Worm (Caenorhabditis elegans) whole organism, L4/young adult: ENCODE measurements around the gene ncs-1.

ENCODE experiments used
- W03F9.2 ChIP-seq: fragments of 150-350 bp; optimal IDR thresholded peaks from 2 replicates; lab custom pipeline; 2014; ENCODE audit warnings: missing biosample characterization, missing genetic modification characterization
- dao-5 ChIP-seq: sonication (generic microtip); optimal IDR thresholded peaks from 2 replicates; lab custom pipeline; 2016; ENCODE audit warnings: missing genotype, missing genetic modification characterization, moderate library complexity, missing compliant biosample characterization
- him-1 ChIP-seq: sonication (generic microtip); optimal IDR thresholded peaks from 2 replicates; lab custom pipeline; 2016; ENCODE audit warnings: missing genotype, missing genetic modification reagents, missing genetic modification characterization, missing compliant biosample characterization

Gene ncs-1

ce11 chrX:963171-963570 lies at the start of gene ncs-1:
TSS of gene ncs-1 (minus strand) at chrX:963271.
- TF ChIP-seq W03F9.2 (no peak), him-1 (no peak), dao-5 (tag; lab: Kevin White, UChicago) (no peak)

ce11 chrX:1012385-1012866 lies 49.4 kb upstream of the ncs-1 start:
- TF ChIP-seq dao-5 (tag; lab: Kevin White, UChicago) (no peak), W03F9.2 (no peak), him-1 (no peak)

- TF ChIP-seq dao-5 (tag; lab: Kevin White, UChicago) (no peak), him-1 (no peak), W03F9.2 (no peak)
Observed at ce11 chrX:1010627-1011452, 47.8 kb upstream of the ncs-1 start.

- no peak for TF ChIP-seq him-1
- no peak for TF ChIP-seq dao-5 (tag; lab: Kevin White, UChicago)
- TF ChIP-seq W03F9.2: no peak
Observed at ce11 chrX:1009512-1009911, 46.4 kb upstream of the ncs-1 start.

DNA sequence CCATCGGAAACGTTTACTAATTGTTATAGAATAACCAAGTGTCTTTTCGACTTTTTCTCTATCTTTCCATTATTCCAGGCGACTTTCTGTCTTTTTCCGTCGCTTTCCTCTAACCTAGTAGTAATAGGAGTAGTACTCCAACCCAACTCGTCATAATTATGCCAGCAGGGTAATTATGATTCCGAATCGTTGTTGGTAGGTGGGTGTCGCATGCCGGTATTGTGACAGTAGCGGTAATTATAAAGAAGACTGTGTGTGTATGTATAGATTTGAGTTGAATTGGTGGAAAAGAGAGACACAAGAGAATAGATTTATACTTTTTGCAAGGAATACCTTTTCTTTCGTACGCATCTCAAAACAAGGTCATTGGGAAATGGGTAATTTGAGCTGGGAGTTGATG lies 42.0 kb upstream of the ncs-1 start:
- TF ChIP-seq dao-5 (tag; lab: Kevin White, UChicago) (no peak), W03F9.2 (no peak), him-1 (no peak)

DNA sequence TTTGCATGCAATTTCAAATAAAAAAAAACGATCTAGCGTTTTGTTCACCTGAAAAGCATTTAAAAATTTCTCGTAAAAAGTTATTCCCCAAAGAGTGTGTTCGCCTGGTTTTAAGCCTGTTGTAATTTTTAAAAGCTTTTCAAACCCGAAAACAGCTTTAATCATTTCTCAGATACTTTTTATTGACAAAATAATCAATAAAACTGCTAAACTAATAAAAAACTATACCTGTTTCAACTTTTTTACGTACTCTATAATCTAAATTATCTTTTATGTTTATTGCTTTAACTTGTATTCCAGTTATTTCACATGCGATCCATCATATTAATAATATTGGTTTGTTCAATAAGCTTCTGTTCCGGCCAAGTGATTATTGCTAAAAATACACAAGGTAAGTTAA lies 41.0 kb upstream of the ncs-1 start, which contains the start of gene cutl-21:
cutl-21 (plus strand) TSS at position 301 of the 400 bp plus-strand sequence.
- TF ChIP-seq W03F9.2 (no peak), him-1 (no peak), dao-5 (tag; lab: Kevin White, UChicago) (no peak)

- TF ChIP-seq him-1 (no peak), dao-5 (tag; lab: Kevin White, UChicago) (no peak), W03F9.2 (no peak)
Observed at ce11 chrX:994678-995077, 31.6 kb upstream of the ncs-1 start.

DNA sequence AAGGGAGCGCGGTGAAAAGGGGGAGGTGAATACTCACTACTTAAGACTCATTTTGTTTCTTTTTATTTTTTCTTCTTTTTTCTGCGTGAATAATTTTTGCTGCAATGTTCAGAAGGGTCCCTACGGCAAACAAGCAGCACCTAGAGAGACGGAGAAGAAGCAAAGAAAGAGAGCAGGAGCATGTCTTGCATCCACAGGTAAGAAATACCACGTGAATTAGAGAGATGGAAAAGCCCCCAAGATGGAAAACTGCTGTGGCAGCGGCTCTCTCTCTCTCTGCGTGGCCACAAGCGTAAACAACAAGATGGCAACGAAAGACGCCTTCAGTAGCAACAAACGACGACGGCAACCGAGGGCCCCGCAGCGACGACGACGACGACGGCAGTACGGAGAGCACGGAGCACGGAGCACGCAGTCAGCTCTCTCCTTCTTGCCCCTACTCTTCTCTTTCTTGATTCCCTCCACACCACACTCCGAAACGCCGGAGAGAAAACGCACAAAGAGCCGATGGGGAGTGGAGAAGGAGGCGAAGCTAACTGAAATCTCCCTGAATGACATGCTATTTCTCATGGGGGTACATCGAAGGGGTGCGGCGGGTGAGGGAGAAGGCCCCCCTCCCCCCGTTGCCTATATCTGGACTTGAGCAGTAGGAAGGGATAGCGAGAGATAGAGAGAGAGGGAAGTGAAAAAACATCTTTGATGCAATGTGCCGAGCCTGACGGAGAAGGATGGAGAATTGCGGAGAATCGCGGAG lies 29.8 kb upstream of the ncs-1 start:
- TF ChIP-seq dao-5 (tag; lab: Kevin White, UChicago) (no peak), him-1 (peak; percentile 79)

DNA sequence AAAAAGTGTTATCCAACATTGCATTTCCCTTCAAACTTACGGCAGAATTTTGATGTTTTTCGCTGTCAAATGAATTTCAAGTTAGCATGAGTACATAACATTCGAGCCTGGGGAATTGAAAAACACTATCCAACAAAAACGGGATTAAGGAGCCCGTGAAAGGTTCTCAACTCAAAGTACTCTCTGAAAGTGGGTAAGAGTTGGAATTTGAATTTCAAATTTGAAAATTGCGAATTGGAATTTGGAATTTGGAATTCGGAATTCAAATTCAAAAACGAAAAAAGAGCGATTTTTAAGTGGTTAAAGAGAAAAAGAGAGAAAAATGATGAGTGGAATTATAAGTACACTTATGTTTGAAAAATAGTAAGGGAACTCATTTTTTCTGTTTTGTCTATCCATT lies 28.2 kb upstream of the ncs-1 start, which contains the start of the genes C09E10.3 and dgk-1:
C09E10.3 (minus strand) TSS at position 101 of the 400 bp plus-strand sequence.
dgk-1 (minus strand) TSS at position 183 of the 400 bp plus-strand sequence.
- no peak for TF ChIP-seq dao-5 (tag; lab: Kevin White, UChicago)
- no peak for TF ChIP-seq him-1
- no peak for TF ChIP-seq W03F9.2

- TF ChIP-seq W03F9.2: no peak
- no peak for TF ChIP-seq dao-5 (tag; lab: Kevin White, UChicago)
- no peak for TF ChIP-seq him-1
Observed at ce11 chrX:986463-986862, 23.4 kb upstream of the ncs-1 start.

DNA sequence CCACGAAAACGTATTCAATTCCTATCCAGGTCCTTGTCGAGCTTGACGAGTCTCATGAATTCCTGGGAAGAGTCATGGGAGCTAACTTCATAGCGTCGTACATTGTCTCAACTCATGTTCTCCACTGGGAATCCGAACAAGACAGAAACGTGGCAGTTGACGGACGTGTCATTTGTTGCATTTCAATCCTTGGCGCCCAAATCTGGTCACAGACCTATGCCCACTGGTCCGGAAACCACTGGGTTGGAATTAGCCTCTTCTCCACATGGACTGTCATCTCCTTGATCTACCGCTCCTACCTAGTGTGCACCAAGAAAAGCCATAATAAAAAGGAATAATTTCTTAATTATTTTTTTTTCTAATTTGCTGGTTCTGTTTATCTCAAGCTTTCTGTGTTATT lies 19.5 kb upstream of the ncs-1 start:
- TF ChIP-seq W03F9.2 (no peak), dao-5 (tag; lab: Kevin White, UChicago) (no peak), him-1 (no peak)

DNA sequence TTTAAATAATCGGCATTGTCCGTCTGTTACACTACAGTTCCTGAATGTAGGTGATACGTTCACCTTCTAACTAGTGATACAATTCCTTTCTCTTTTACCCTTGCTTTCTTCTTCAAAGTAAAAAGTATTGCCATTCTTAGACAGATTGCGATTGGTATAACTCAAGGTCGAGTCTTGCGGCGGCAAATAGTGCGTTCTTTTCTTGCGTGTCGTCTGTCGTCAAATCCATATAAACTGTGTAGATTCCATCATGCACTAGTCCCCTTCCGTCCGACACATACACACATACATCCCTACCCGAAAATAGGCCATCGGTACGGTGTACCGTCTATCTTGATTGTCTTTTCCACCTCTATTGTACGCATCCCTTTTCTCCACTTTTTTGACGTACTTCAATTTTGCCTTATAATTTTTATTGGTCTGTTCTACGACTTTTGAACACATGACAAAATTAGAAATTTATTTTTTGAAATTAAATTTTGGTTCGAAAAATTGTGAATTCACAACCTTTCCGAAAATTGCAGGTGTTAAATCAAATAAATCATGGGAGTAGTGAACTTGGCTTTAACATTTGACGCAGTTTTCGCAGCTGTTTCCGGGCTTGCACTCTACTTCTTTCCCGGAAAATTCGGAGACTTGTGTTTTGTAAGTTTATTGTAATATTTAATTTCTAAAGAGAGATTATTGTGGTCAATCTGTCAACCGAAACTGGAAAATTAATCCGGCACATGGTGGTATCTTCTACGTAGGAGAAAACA lies 17.4 kb upstream of the ncs-1 start, which contains the start of gene C44C1.1:
C44C1.1 (plus strand) TSS at position 525 of the 758 bp plus-strand sequence.
- TF ChIP-seq dao-5 (tag; lab: Kevin White, UChicago): no peak
- no peak for TF ChIP-seq W03F9.2
- TF ChIP-seq him-1: no peak

DNA sequence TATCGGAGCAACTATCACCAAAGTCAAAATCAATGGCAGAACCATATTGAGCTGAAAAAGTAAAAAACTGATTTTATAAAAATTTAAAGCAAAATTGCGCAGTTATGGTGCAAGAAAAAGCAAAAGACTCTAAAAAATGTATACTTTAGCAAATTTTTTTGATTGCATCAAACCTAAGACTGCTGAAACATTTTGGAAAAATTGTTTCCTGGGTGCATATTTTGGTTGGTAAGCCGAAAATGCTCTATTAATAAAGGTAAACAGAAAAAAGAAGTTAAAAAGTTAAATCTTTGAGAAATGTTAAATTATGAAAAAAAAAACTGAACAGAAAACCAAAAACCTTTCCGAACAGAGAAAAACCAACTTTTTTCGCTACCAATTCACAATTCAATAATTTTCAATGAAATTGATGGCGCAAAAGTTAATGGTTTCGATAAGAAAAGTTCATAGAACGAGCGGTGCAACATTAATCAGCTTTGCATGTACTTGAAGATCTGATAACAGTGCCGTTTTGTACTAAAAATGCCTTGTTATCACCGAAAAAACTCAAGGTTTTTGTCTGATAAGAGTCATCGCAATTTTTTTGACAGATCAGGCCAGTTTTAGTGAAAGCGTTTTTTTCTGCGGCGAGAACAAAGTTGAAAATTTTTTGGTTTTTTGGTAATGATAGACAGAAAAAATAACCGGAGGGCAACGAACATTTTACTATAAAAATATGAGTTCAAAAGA lies 15.1 kb upstream of the ncs-1 start, which contains the start of gene abhd-3.2:
abhd-3.2 (minus strand) TSS at position 51 of the 729 bp plus-strand sequence.
- TF ChIP-seq W03F9.2 (no peak), dao-5 (tag; lab: Kevin White, UChicago) (no peak), him-1 (no peak)
